Fruit fly (Drosophila melanogaster) whole organism, embryonic: ENCODE results near the gene Fmr1.

ENCODE experiments used
- Atf-2 ChIP-seq: fragments of 200-800 bp; sonication (Bioruptor generic); optimal IDR thresholded peaks from 2 replicates; lab custom pipeline; 2016; ENCODE audit warnings: missing biosample characterization, missing genetic modification characterization
- CG10321 ChIP-seq: fragments of 200-800 bp; sonication (Bioruptor generic); IDR thresholded peaks from 2 replicates; pipeline ENCODE4 v1.3.6; 2022; ENCODE audit warnings: missing biosample characterization, missing genetic modification characterization
- CG10462 ChIP-seq: fragments of 200-800 bp; sonication (Bioruptor generic); optimal IDR thresholded peaks from 2 replicates; lab custom pipeline; 2016; ENCODE audit warnings: missing biosample characterization, missing genetic modification characterization
- CG12942 ChIP-seq: fragments of 200-800 bp; sonication (Bioruptor generic); optimal IDR thresholded peaks from 3 replicates; lab custom pipeline; 2016; ENCODE audit warnings: missing biosample characterization, missing genetic modification characterization
- CG15269 ChIP-seq: fragments of 200-800 bp; sonication (Bioruptor generic); optimal IDR thresholded peaks from 2 replicates; lab custom pipeline; 2018; ENCODE audit warnings: missing biosample characterization, mild to moderate bottlenecking, missing genetic modification characterization, moderate library complexity
- CG15601 ChIP-seq: fragments of 200-800 bp; sonication (Bioruptor generic); optimal IDR thresholded peaks from 3 replicates; lab custom pipeline; 2019; ENCODE audit warnings: missing biosample characterization, mild to moderate bottlenecking, missing genetic modification characterization, moderate library complexity
- CG16815 ChIP-seq: fragments of 200-800 bp; sonication (Bioruptor generic); optimal IDR thresholded peaks from 3 replicates; lab custom pipeline; 2017; ENCODE audit warnings: missing biosample characterization, mild to moderate bottlenecking, missing genetic modification characterization
- CG17802 ChIP-seq: fragments of 200-800 bp; sonication (Bioruptor generic); optimal IDR thresholded peaks from 2 replicates; lab custom pipeline; 2018; ENCODE audit warnings: missing biosample characterization, mild to moderate bottlenecking, missing genetic modification characterization, moderate library complexity
- CG18262 ChIP-seq: fragments of 200-800 bp; optimal IDR thresholded peaks from 3 replicates; lab custom pipeline; 2019; ENCODE audit warnings: missing biosample characterization, mild to moderate bottlenecking, missing genetic modification characterization, moderate library complexity
- CG18599 ChIP-seq: fragments of 200-800 bp; sonication (Bioruptor generic); optimal IDR thresholded peaks from 3 replicates; lab custom pipeline; 2017; ENCODE audit warnings: missing biosample characterization, missing genetic modification characterization, mild to moderate bottlenecking, moderate library complexity, missing genetic modification reagents
- CG2129 ChIP-seq: fragments of 200-800 bp; sonication (Bioruptor generic); IDR thresholded peaks from 2 replicates; pipeline ENCODE4 v1.3.6; 2022; ENCODE audit warnings: missing biosample characterization, missing genetic modification characterization; ENCODE audit not compliant: partially characterized antibody
- CG30403 ChIP-seq: fragments of 200-800 bp; sonication (Bioruptor generic); optimal IDR thresholded peaks from 3 replicates; lab custom pipeline; 2016; ENCODE audit warnings: missing biosample characterization, missing genetic modification characterization
- CG31441 ChIP-seq: fragments of 200-800 bp; sonication (Bioruptor generic); IDR thresholded peaks from 2 replicates; pipeline ENCODE4 v1.3.6; 2022; ENCODE audit warnings: missing biosample characterization, missing genetic modification characterization
- CG3163 ChIP-seq: fragments of 200-800 bp; sonication (Bioruptor generic); optimal IDR thresholded peaks from 3 replicates; lab custom pipeline; 2016; ENCODE audit warnings: missing biosample characterization, missing genetic modification characterization
- CG32767 ChIP-seq: fragments of 200-800 bp; sonication (Bioruptor generic); IDR thresholded peaks from 2 replicates; pipeline ENCODE4 v1.3.6; 2022; ENCODE audit warnings: missing biosample characterization, missing genetic modification characterization
- CG3407 ChIP-seq: fragments of 200-800 bp; sonication (Bioruptor generic); optimal IDR thresholded peaks from 2 replicates; lab custom pipeline; 2018; ENCODE audit warnings: missing biosample characterization, mild to moderate bottlenecking, missing genetic modification characterization
- CG6683 ChIP-seq: fragments of 200-800 bp; sonication (Bioruptor generic); optimal IDR thresholded peaks from 2 replicates; lab custom pipeline; 2017; ENCODE audit warnings: missing biosample characterization, mild to moderate bottlenecking, missing genetic modification characterization, missing genetic modification reagents
- CHES-1-like ChIP-seq: fragments of 200-800 bp; sonication (Bioruptor generic); optimal IDR thresholded peaks from 2 replicates; lab custom pipeline; 2016; ENCODE audit warnings: missing biosample characterization, missing genetic modification characterization
- CoRest ChIP-seq: fragments of 200-800 bp; sonication (Bioruptor generic); optimal IDR thresholded peaks from 3 replicates; lab custom pipeline; 2018; ENCODE audit warnings: missing biosample characterization, mild to moderate bottlenecking, missing genetic modification characterization, moderate library complexity
- D19A ChIP-seq: fragments of 200-800 bp; optimal IDR thresholded peaks from 3 replicates; lab custom pipeline; 2019; ENCODE audit warnings: missing biosample characterization, mild to moderate bottlenecking, missing genetic modification characterization, moderate library complexity
- Dp ChIP-seq: fragments of 200-800 bp; sonication (Bioruptor generic); optimal IDR thresholded peaks from 2 replicates; lab custom pipeline; 2018; ENCODE audit warnings: missing biosample characterization, mild to moderate bottlenecking, missing genetic modification characterization, moderate library complexity
- Drgx ChIP-seq: fragments of 200-800 bp; sonication (Bioruptor generic); IDR thresholded peaks from 2 replicates; pipeline ENCODE4 v1.3.6; 2022; ENCODE audit warnings: missing biosample characterization, missing genetic modification characterization
- Ets65A ChIP-seq: fragments of 200-800 bp; sonication (Bioruptor generic); peaks from one replicate; lab custom pipeline; 2016; ENCODE audit warnings: missing biosample characterization, missing genetic modification characterization
- MESR4 ChIP-seq: fragments of 200-800 bp; sonication (Bioruptor generic); optimal IDR thresholded peaks from 2 replicates; lab custom pipeline; 2018; ENCODE audit warnings: missing biosample characterization, mild to moderate bottlenecking, missing genetic modification characterization, moderate library complexity
- Med ChIP-seq: fragments of 200-800 bp; sonication (Bioruptor generic); peaks from one replicate; lab custom pipeline; 2016; ENCODE audit warnings: missing biosample characterization, missing genetic modification characterization, mild to moderate bottlenecking, inconsistent platforms, moderate library complexity
- Meics ChIP-seq: fragments of 200-800 bp; sonication (Bioruptor generic); optimal IDR thresholded peaks from 2 replicates; lab custom pipeline; 2017; ENCODE audit warnings: missing biosample characterization, mild to moderate bottlenecking, missing genetic modification characterization
- Myb ChIP-seq: fragments of 200-800 bp; sonication (Bioruptor generic); optimal IDR thresholded peaks from 2 replicates; lab custom pipeline; 2016; ENCODE audit warnings: missing biosample characterization, missing genetic modification characterization
- Nf-YC ChIP-seq: fragments of 200-800 bp; optimal IDR thresholded peaks from 3 replicates; lab custom pipeline; 2019; ENCODE audit warnings: missing biosample characterization, mild to moderate bottlenecking, missing genetic modification characterization, moderate library complexity
- Trl ChIP-seq, 3 experiments: fragments of >200 bp in 2 of 3; fragments of 200-800 bp in 1 of 3; sonication (Bioruptor generic) in 1 of 3; optimal IDR thresholded peaks; 2 replicates in 1 of 3; 3 replicates in 2 of 3; lab custom pipeline; 2016 to 2017; ENCODE audit warnings: missing biosample characterization in 1 of 3, missing genetic modification characterization in 1 of 3
- bsh ChIP-seq, 2 experiments: fragments of 200-800 bp; sonication (Bioruptor generic); optimal IDR thresholded peaks; 2 replicates each; lab custom pipeline; 2017 to 2018; ENCODE audit warnings: mild to moderate bottlenecking in 2 of 2, missing biosample characterization in 2 of 2, missing genetic modification characterization in 2 of 2, moderate library complexity in 1 of 2
- emc ChIP-seq: fragments of 200-800 bp; sonication (Bioruptor generic); optimal IDR thresholded peaks from 2 replicates; lab custom pipeline; 2016; ENCODE audit warnings: missing biosample characterization, missing genetic modification characterization
- hbn ChIP-seq: fragments of 200-800 bp; sonication (Bioruptor generic); IDR thresholded peaks from 2 replicates; pipeline ENCODE4 v1.3.6; 2022; ENCODE audit warnings: missing biosample characterization, missing genetic modification characterization; ENCODE audit not compliant: partially characterized antibody
- ind ChIP-seq: fragments of 200-800 bp; sonication (Bioruptor generic); optimal IDR thresholded peaks from 3 replicates; lab custom pipeline; 2016; ENCODE audit warnings: missing biosample characterization, missing genetic modification characterization
- jumu ChIP-seq: fragments of 200-800 bp; sonication (Bioruptor generic); optimal IDR thresholded peaks from 3 replicates; lab custom pipeline; 2016; ENCODE audit warnings: missing biosample characterization, missing genetic modification characterization
- ken ChIP-seq: fragments of 200-800 bp; sonication (Bioruptor generic); IDR thresholded peaks from 3 replicates; pipeline ENCODE4 v1.3.6; 2022; ENCODE audit warnings: missing biosample characterization, missing genetic modification characterization
- lab ChIP-seq: fragments of 200-800 bp; sonication (Bioruptor generic); optimal IDR thresholded peaks from 3 replicates; lab custom pipeline; 2017; ENCODE audit warnings: missing biosample characterization, missing genetic modification characterization, mild to moderate bottlenecking, moderate library complexity, missing genetic modification reagents
- oc ChIP-seq: fragments of 200-800 bp; sonication (Bioruptor generic); optimal IDR thresholded peaks from 2 replicates; lab custom pipeline; 2018; ENCODE audit warnings: missing biosample characterization, mild to moderate bottlenecking, missing genetic modification characterization, moderate library complexity
- prd ChIP-seq, 3 experiments: fragments of >200 bp in 2 of 3; fragments of 200-800 bp in 1 of 3; sonication (Bioruptor generic) in 1 of 3; optimal IDR thresholded peaks in 2 of 3; IDR thresholded peaks in 1 of 3; 2 replicates in 2 of 3; 3 replicates in 1 of 3; pipeline versions ENCODE4 v1.3.6 to Lab custom; 2017 to 2022; ENCODE audit warnings: missing biosample characterization in 1 of 3, missing genetic modification characterization in 1 of 3
- pros ChIP-seq: fragments of 200-800 bp; sonication (Bioruptor generic); optimal IDR thresholded peaks from 3 replicates; lab custom pipeline; 2019; ENCODE audit warnings: missing biosample characterization, mild to moderate bottlenecking, missing genetic modification characterization, moderate library complexity
- psq ChIP-seq: fragments of 200-800 bp; sonication (Bioruptor generic); optimal IDR thresholded peaks from 2 replicates; lab custom pipeline; 2017; ENCODE audit warnings: missing biosample characterization, missing genetic modification characterization
- ranshi ChIP-seq: fragments of 200-800 bp; sonication (Bioruptor generic); IDR thresholded peaks from 2 replicates; pipeline ENCODE4 v1.3.6; 2022; ENCODE audit warnings: missing biosample characterization, missing genetic modification characterization
- row ChIP-seq: fragments of 200-800 bp; sonication (Bioruptor generic); IDR thresholded peaks from 3 replicates; pipeline ENCODE4 v1.3.6; 2022; ENCODE audit warnings: missing biosample characterization, missing genetic modification characterization
- scrt ChIP-seq: fragments of 200-800 bp; sonication (Bioruptor generic); optimal IDR thresholded peaks from 2 replicates; lab custom pipeline; 2018; ENCODE audit warnings: missing biosample characterization, mild to moderate bottlenecking, missing genetic modification characterization, moderate library complexity
- sd ChIP-seq: fragments of 200-800 bp; sonication (Bioruptor generic); optimal IDR thresholded peaks from 3 replicates; lab custom pipeline; 2018; ENCODE audit warnings: missing biosample characterization, mild to moderate bottlenecking, missing genetic modification characterization, moderate library complexity
- sens-2 ChIP-seq: fragments of 200-800 bp; sonication (Bioruptor generic); IDR thresholded peaks from 2 replicates; pipeline ENCODE4 v1.3.6; 2022; ENCODE audit warnings: missing biosample characterization, missing genetic modification characterization
- sna ChIP-seq: fragments of 200-800 bp; sonication (Bioruptor generic); IDR thresholded peaks from 2 replicates; pipeline ENCODE4 v1.3.6; 2022; ENCODE audit warnings: missing biosample characterization, missing genetic modification characterization; ENCODE audit not compliant: partially characterized antibody
- sr ChIP-seq: fragments of 200-800 bp; sonication (Bioruptor generic); IDR thresholded peaks from 3 replicates; pipeline ENCODE4 v1.3.6; 2022; ENCODE audit warnings: missing biosample characterization, missing genetic modification characterization
- z ChIP-seq: fragments of 200-800 bp; sonication (Bioruptor generic); IDR thresholded peaks from 3 replicates; pipeline ENCODE4 v1.3.6; 2022; ENCODE audit warnings: missing biosample characterization, missing genetic modification characterization
- zfh2 ChIP-seq: fragments of 200-800 bp; sonication (Bioruptor generic); optimal IDR thresholded peaks from 2 replicates; lab custom pipeline; 2016; ENCODE audit warnings: missing biosample characterization, missing genetic modification characterization

Gene Fmr1

dm6 chr3R:10132906-10133416, 23.0 kb upstream of the Fmr1 start (continued):
- no peak for TF ChIP-seq sd
- TF ChIP-seq scrt = no peak
- TF ChIP-seq Med (GFP tag; lab: Kevin White, UChicago) = peak; percentile 52
- TF ChIP-seq pros (GFP tag; lab: Kevin White, UChicago) = peak; percentile 93
- no peak for TF ChIP-seq CG12942 (GFP tag; lab: Kevin White, UChicago)
- peak; percentile 12 for TF ChIP-seq CG18262
- TF ChIP-seq Atf-2 (GFP tag; lab: Kevin White, UChicago) = no peak
- no peak for TF ChIP-seq MESR4 (GFP tag; lab: Kevin White, UChicago)
- TF ChIP-seq CG18599 (GFP tag; lab: Kevin White, UChicago) = peak; percentile 45
- TF ChIP-seq CG3163 (GFP tag; lab: Kevin White, UChicago) = peak; percentile 18
- no peak for TF ChIP-seq Nf-YC (tag; lab: Kevin White, UChicago)
- TF ChIP-seq ken (GFP tag; lab: Robert Waterston, UW) = no peak
- TF ChIP-seq D19A (tag; lab: Kevin White, UChicago) = peak; percentile 84
- peak in 1 of 2 experiments; percentile 15 for TF ChIP-seq bsh (GFP tag; optimal IDR thresholded peaks at IDR 0.05; lab: Kevin White, UChicago)
- TF ChIP-seq lab = peak; percentile 53
- TF ChIP-seq CG30403 = peak; percentile 30
- TF ChIP-seq psq (GFP tag; lab: Kevin White, UChicago) = peak; percentile 50
- no peak for TF ChIP-seq CoRest (tag; lab: Kevin White, UChicago)
- TF ChIP-seq CG10462 (GFP tag; lab: Kevin White, UChicago) = no peak
- TF ChIP-seq emc (GFP tag; lab: Kevin White, UChicago) = no peak
- TF ChIP-seq sr (GFP tag; lab: Robert Waterston, UW) = no peak
- no peak for TF ChIP-seq CG16815 (GFP tag; lab: Kevin White, UChicago)
- TF ChIP-seq z (GFP tag; lab: Robert Waterston, UW) = no peak
- TF ChIP-seq Drgx (GFP tag; lab: Robert Waterston, UW) = peak; percentile 47
- no peak for TF ChIP-seq ranshi
- TF ChIP-seq sens-2 (GFP tag; lab: Robert Waterston, UW) = no peak
- TF ChIP-seq Meics (GFP tag; lab: Kevin White, UChicago) = peak; percentile 82
- TF ChIP-seq zfh2 (GFP tag; lab: Kevin White, UChicago) = no peak
- no peak for TF ChIP-seq CG6683 (GFP tag; lab: Kevin White, UChicago)
- no peak for TF ChIP-seq hbn (GFP tag; lab: Robert Waterston, UW)
- TF ChIP-seq Trl (optimal IDR thresholded peaks at IDR 0.05; lab: Kevin White, UChicago) = peak; percentile 50 to 71
- TF ChIP-seq Trl (GFP tag; optimal IDR thresholded peaks at IDR 0.05; lab: Kevin White, UChicago) = peak; percentile 8
- no peak for TF ChIP-seq jumu
- no peak for TF ChIP-seq CG15601 (tag; lab: Kevin White, UChicago)
- no peak for TF ChIP-seq CG2129 (GFP tag; lab: Robert Waterston, UW)
- TF ChIP-seq CG15269 (tag; lab: Kevin White, UChicago) = peak; percentile 8
- TF ChIP-seq CG31441 (GFP tag; lab: Robert Waterston, UW) = 0 out of 2 replicates have a peak, but pooled peaks have one; percentile 24
- no peak for TF ChIP-seq Ets65A (GFP tag; lab: Kevin White, UChicago)
- TF ChIP-seq row (GFP tag; lab: Robert Waterston, UW) = peak; percentile 48; the same call in 2 of the 3 replicates
- peak; percentile 10 for TF ChIP-seq ind (GFP tag; lab: Kevin White, UChicago)
- no peak for TF ChIP-seq prd (optimal IDR thresholded peaks at IDR 0.05; lab: Kevin White, UChicago)
- TF ChIP-seq prd (GFP tag; IDR thresholded peaks at IDR 0.05; lab: Robert Waterston, UW) = no peak; the same call in 2 of the 3 replicates
- TF ChIP-seq Myb (GFP tag; lab: Kevin White, UChicago) = no peak
- TF ChIP-seq CG10321 = peak; percentile 64
- TF ChIP-seq CG3407 (GFP tag; lab: Kevin White, UChicago) = no peak
- no peak for TF ChIP-seq oc
- no peak for TF ChIP-seq CHES-1-like (GFP tag; lab: Kevin White, UChicago)
- no peak for TF ChIP-seq CG32767
- TF ChIP-seq Dp (GFP tag; lab: Kevin White, UChicago) = peak; percentile 36
- TF ChIP-seq sna (GFP tag; lab: Robert Waterston, UW) = no peak
- no peak for TF ChIP-seq CG17802 (tag; lab: Kevin White, UChicago)
